Worm (Caenorhabditis elegans) whole organism, L2 larva: ENCODE measurements around the gene mboa-1.

Experiments
- C34F6.9 ChIP-seq: fragments of 150-350 bp; optimal IDR thresholded peaks from 2 replicates; lab custom pipeline; 2014; ENCODE audit warnings: missing biosample characterization, missing genetic modification characterization
- F13H6.1 ChIP-seq: sonication (generic microtip); optimal IDR thresholded peaks from 2 replicates; lab custom pipeline; 2016; ENCODE audit warnings: missing genetic modification characterization, missing compliant biosample characterization
- R02D3.7 ChIP-seq: fragments of 150-350 bp; optimal IDR thresholded peaks from 2 replicates; lab custom pipeline; 2014; ENCODE audit warnings: missing biosample characterization, missing genetic modification characterization
- Y55F3AM.14 ChIP-seq: fragments of 200-800 bp; sonication (Bioruptor generic); optimal IDR thresholded peaks from 2 replicates; lab custom pipeline; 2018; ENCODE audit warnings: mild to moderate bottlenecking, missing genetic modification characterization, missing compliant biosample characterization
- ZK546.5 ChIP-seq: sonication (generic microtip); optimal IDR thresholded peaks from 2 replicates; lab custom pipeline; 2017; ENCODE audit warnings: missing biosample characterization, missing genetic modification characterization
- alr-1 ChIP-seq: fragments of 150-350 bp; optimal IDR thresholded peaks from 2 replicates; lab custom pipeline; 2014; ENCODE audit warnings: missing biosample characterization, missing genetic modification characterization
- aly-2 ChIP-seq: fragments of 150-350 bp; optimal IDR thresholded peaks from 2 replicates; lab custom pipeline; 2014; ENCODE audit warnings: missing biosample characterization, missing genetic modification characterization
- ama-1 ChIP-seq: fragments of 150-350 bp; optimal IDR thresholded peaks from 2 replicates; lab custom pipeline; 2018; ENCODE audit warnings: inconsistent platforms
- blmp-1 ChIP-seq: sonication (generic microtip); optimal IDR thresholded peaks from 2 replicates; lab custom pipeline; 2017; ENCODE audit warnings: missing genetic modification characterization, mild to moderate bottlenecking, missing compliant biosample characterization, antibody characterized with exemption, moderate library complexity; ENCODE audit not compliant: insufficient read depth
- ceh-16 ChIP-seq: fragments of 150-350 bp; optimal IDR thresholded peaks from 2 replicates; lab custom pipeline; 2014; ENCODE audit warnings: missing biosample characterization, missing genetic modification characterization
- ceh-82 ChIP-seq: fragments of 150-350 bp; optimal IDR thresholded peaks from 2 replicates; lab custom pipeline; 2014; ENCODE audit warnings: missing biosample characterization, missing genetic modification characterization
- crh-2 ChIP-seq: sonication (generic microtip); optimal IDR thresholded peaks from 2 replicates; lab custom pipeline; 2017; ENCODE audit warnings: missing biosample characterization, missing genetic modification characterization
- elt-1 ChIP-seq: fragments of 150-350 bp; optimal IDR thresholded peaks from 2 replicates; lab custom pipeline; 2014; ENCODE audit warnings: missing biosample characterization, missing genetic modification characterization
- elt-3 ChIP-seq: sonication (generic microtip); optimal IDR thresholded peaks from 2 replicates; lab custom pipeline; 2017; ENCODE audit warnings: missing biosample characterization, missing genetic modification characterization
- gmeb-1 ChIP-seq: fragments of 150-350 bp; optimal IDR thresholded peaks from 2 replicates; lab custom pipeline; 2014; ENCODE audit warnings: missing biosample characterization, missing genetic modification characterization
- lin-11 ChIP-seq: fragments of 150-350 bp; sonication (generic microtip); optimal IDR thresholded peaks from 2 replicates; lab custom pipeline; 2014; ENCODE audit warnings: missing biosample characterization, missing genetic modification characterization, inconsistent platforms, mixed read lengths
- lin-39 ChIP-seq: fragments of 150-350 bp; optimal IDR thresholded peaks from 2 replicates; lab custom pipeline; 2014; ENCODE audit warnings: missing biosample characterization, missing genetic modification reagents, missing genetic modification characterization
- lsy-2 ChIP-seq, 2 experiments: fragments of 150-350 bp in 1 of 2; sonication (generic microtip) in 1 of 2; optimal IDR thresholded peaks; 2 replicates each; lab custom pipeline; 2014 to 2017; ENCODE audit warnings: missing biosample characterization in 2 of 2, missing genetic modification characterization in 2 of 2
- mab-5 ChIP-seq: fragments of 150-350 bp; optimal IDR thresholded peaks from 2 replicates; lab custom pipeline; 2014; ENCODE audit warnings: missing biosample characterization, missing genetic modification characterization
- mbf-1 ChIP-seq: sonication (generic microtip); optimal IDR thresholded peaks from 2 replicates; lab custom pipeline; 2017; ENCODE audit warnings: missing biosample characterization, missing genetic modification characterization
- mdl-1 ChIP-seq, 2 experiments: fragments of 150-350 bp in 1 of 2; sonication (generic microtip) in 1 of 2; optimal IDR thresholded peaks; 2 replicates each; lab custom pipeline; 2017; ENCODE audit warnings: missing biosample characterization in 2 of 2, missing genetic modification characterization in 2 of 2
- nhr-10 ChIP-seq: sonication (generic microtip); optimal IDR thresholded peaks from 2 replicates; lab custom pipeline; 2017; ENCODE audit warnings: missing biosample characterization, missing genetic modification characterization
- nhr-11 ChIP-seq: fragments of 150-350 bp; optimal IDR thresholded peaks from 2 replicates; lab custom pipeline; 2014; ENCODE audit warnings: missing biosample characterization, missing genetic modification characterization
- nhr-12 ChIP-seq: fragments of 150-350 bp; optimal IDR thresholded peaks from 2 replicates; lab custom pipeline; 2014; ENCODE audit warnings: missing biosample characterization, missing genetic modification characterization
- nhr-21 ChIP-seq: fragments of 150-350 bp; optimal IDR thresholded peaks from 2 replicates; lab custom pipeline; 2014; ENCODE audit warnings: missing biosample characterization, missing genetic modification characterization
- nhr-23 ChIP-seq: fragments of 150-350 bp; optimal IDR thresholded peaks from 2 replicates; lab custom pipeline; 2014; ENCODE audit warnings: missing biosample characterization, missing genetic modification reagents, missing genetic modification characterization
- nhr-237 ChIP-seq: fragments of 150-350 bp; optimal IDR thresholded peaks from 2 replicates; lab custom pipeline; 2014; ENCODE audit warnings: missing biosample characterization, missing genetic modification characterization
- nhr-25 ChIP-seq: fragments of 150-350 bp; sonication (generic microtip); optimal IDR thresholded peaks from 3 replicates; lab custom pipeline; 2014; ENCODE audit warnings: missing biosample characterization, missing genetic modification characterization
- nhr-6 ChIP-seq: fragments of 150-350 bp; optimal IDR thresholded peaks from 2 replicates; lab custom pipeline; 2014; ENCODE audit warnings: missing biosample characterization, missing genetic modification characterization
- nhr-77 ChIP-seq: fragments of 150-350 bp; optimal IDR thresholded peaks from 2 replicates; lab custom pipeline; 2014; ENCODE audit warnings: missing biosample characterization, missing genetic modification characterization
- peb-1 ChIP-seq: fragments of 150-350 bp; optimal IDR thresholded peaks from 2 replicates; lab custom pipeline; 2014; ENCODE audit warnings: missing biosample characterization, missing genetic modification characterization
- sem-4 ChIP-seq: fragments of 150-350 bp; optimal IDR thresholded peaks from 2 replicates; lab custom pipeline; 2014; ENCODE audit warnings: missing biosample characterization, missing genetic modification reagents, missing genetic modification characterization
- skn-1 ChIP-seq: sonication (generic microtip); optimal IDR thresholded peaks from 2 replicates; lab custom pipeline; 2017; ENCODE audit warnings: missing biosample characterization, missing genetic modification characterization
- sma-3 ChIP-seq: sonication (generic microtip); optimal IDR thresholded peaks from 2 replicates; lab custom pipeline; 2016; ENCODE audit warnings: missing genetic modification reagents, missing genetic modification characterization, missing compliant biosample characterization
- sma-9 ChIP-seq, 2 experiments: fragments of 150-350 bp in 1 of 2; sonication (generic microtip) in 1 of 2; optimal IDR thresholded peaks; 2 replicates each; lab custom pipeline; 2014 to 2016; ENCODE audit warnings: missing genetic modification characterization in 2 of 2, mild to moderate bottlenecking in 1 of 2, missing biosample characterization in 1 of 2, missing compliant biosample characterization in 1 of 2, missing genetic modification reagents in 1 of 2, moderate library complexity in 1 of 2
- snpc-4 ChIP-seq: fragments of 150-350 bp; optimal IDR thresholded peaks from 2 replicates; lab custom pipeline; 2014; ENCODE audit warnings: missing biosample characterization, missing genetic modification characterization
- unc-39 ChIP-seq: fragments of 150-350 bp; optimal IDR thresholded peaks from 2 replicates; lab custom pipeline; 2014; ENCODE audit warnings: missing biosample characterization, missing genetic modification characterization
- unc-55 ChIP-seq: fragments of 150-350 bp; sonication (generic microtip); optimal IDR thresholded peaks from 3 replicates; lab custom pipeline; 2014; ENCODE audit warnings: missing biosample characterization, missing genetic modification reagents, missing genetic modification characterization
- unc-62 ChIP-seq: fragments of 150-350 bp; optimal IDR thresholded peaks from 2 replicates; lab custom pipeline; 2014; ENCODE audit warnings: missing biosample characterization, missing genetic modification reagents, missing genetic modification characterization
- zag-1 ChIP-seq: fragments of 150-350 bp; optimal IDR thresholded peaks from 2 replicates; lab custom pipeline; 2014; ENCODE audit warnings: missing biosample characterization, missing genetic modification characterization
- ztf-1 ChIP-seq: fragments of 200-800 bp; sonication (Bioruptor generic); conservative IDR thresholded peaks from 2 replicates; pipeline ENCODE4 v1.3.6; 2022; ENCODE audit warnings: missing genetic modification characterization, missing compliant biosample characterization
- ztf-11 ChIP-seq: sonication (generic microtip); optimal IDR thresholded peaks from 2 replicates; lab custom pipeline; 2017; ENCODE audit warnings: missing biosample characterization, missing genetic modification characterization
- ztf-4 ChIP-seq: fragments of 150-350 bp; optimal IDR thresholded peaks from 2 replicates; lab custom pipeline; 2014; ENCODE audit warnings: missing biosample characterization, missing genetic modification characterization

mboa-1 gene

DNA sequence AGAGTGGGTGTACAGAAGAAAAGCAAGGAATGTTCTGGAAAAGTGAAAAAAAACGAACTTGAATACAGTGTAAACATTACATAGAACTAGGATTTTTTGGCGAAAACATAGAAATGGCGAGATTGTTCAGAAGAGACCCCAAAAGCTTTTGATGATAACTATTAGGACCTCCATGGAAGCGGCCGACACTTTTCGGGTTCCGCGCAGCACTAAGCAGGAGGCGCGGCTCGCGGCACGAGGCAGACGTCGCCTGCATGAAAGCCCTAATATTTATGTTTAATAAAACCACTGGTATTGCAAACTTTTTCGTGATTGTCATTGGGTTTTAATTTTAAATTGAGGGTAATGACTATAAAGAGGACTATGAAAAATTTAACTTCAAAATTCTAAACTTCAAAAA lies 32.7 kb upstream of the mboa-1 start:
- TF ChIP-seq skn-1 (tag; lab: Kevin White, UChicago), result no peak
- peak; percentile 64 for TF ChIP-seq snpc-4 (tag; lab: Kevin White, UChicago)
- no peak for TF ChIP-seq sma-9 (GFP tag; optimal IDR thresholded peaks at IDR 0.05; lab: Kevin White, UChicago)
- no peak for TF ChIP-seq sma-9 (tag; optimal IDR thresholded peaks at IDR 0.05; lab: Kevin White, UChicago)

DNA sequence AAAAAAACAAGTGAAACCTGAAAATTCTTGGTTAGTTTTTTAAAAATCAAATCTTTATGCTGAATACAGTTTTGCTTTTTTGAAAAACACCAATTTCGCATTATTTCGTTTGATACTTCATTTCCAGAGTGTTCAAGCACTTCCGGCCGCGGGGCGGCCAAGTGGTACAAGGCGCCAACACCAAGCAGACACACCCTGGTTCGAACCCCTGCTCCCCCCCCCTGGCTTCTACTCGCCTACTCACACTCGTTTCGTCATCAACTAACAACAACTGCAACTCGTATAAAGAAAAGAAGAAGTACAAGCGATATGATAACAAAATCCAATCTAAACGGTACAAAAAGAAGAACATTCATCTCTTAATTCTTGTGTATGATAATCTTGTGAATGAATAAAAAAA lies 27.8 kb upstream of the mboa-1 start:
- TF ChIP-seq peb-1, result no peak
- TF ChIP-seq sem-4 (tag; lab: Kevin White, UChicago), result no peak
- TF ChIP-seq sma-3 (GFP tag; lab: Kevin White, UChicago), result no peak
- no peak for TF ChIP-seq nhr-21 (tag; lab: Kevin White, UChicago)
- TF ChIP-seq ama-1 (lab: Kevin White, UChicago), result no peak
- no peak for TF ChIP-seq C34F6.9 (tag; lab: Kevin White, UChicago)

DNA sequence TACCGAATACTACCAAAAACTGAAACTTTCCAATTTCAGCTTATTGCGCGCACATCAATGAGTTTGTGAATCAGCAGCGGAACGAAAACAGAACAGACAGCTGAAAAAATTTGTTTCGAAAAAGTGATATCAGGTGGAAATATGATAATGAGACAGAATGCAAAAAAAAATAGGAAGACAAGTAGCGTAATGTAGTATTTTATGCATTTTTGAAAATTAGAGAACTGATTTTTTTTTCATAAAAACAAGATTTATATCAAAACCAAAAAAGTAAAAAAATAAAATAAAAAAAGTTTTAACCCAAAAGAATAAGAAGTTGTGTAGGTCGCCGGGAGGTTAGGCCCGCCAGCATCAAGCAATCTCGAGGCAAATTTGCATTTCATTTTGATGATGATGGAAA lies 24.1 kb upstream of the mboa-1 start, which contains the start of gene C09G1.4:
Gene C09G1.4 (minus strand): TSS at position 101 of the 400 bp plus-strand sequence.
- no peak for TF ChIP-seq elt-3 (tag; lab: Kevin White, UChicago)
- TF ChIP-seq F13H6.1 (tag; lab: Kevin White, UChicago), result no peak
- no peak for TF ChIP-seq snpc-4 (tag; lab: Kevin White, UChicago)
- no peak for TF ChIP-seq nhr-21 (tag; lab: Kevin White, UChicago)
- TF ChIP-seq sem-4 (tag; lab: Kevin White, UChicago), result no peak

DNA sequence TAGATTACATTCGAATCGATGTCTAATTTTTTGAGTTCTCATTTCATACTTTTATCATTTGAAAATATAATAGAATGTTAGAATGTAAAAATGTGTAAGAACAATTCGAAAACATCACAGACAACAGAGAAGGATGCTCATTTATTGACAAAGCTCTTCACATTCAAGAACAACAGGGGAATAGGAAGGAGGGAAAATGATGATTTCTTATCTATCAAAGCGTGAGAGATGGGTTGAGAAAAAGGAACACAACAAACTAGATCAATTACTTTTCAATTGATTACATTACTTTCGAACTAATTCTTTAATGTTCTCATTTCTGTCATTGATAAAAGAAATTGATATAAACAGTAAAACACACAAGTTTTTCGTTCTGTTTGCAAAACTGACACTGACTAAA lies 13.8 kb upstream of the mboa-1 start, which contains the start of the genes VB0395L.1 and nhx-1:
Gene VB0395L.1 (minus strand): TSS at position 186 of the 400 bp plus-strand sequence.
Gene nhx-1 (plus strand): TSS at position 326 of the 400 bp plus-strand sequence.
- TF ChIP-seq ceh-82 (tag; lab: Kevin White, UChicago), result no peak

DNA sequence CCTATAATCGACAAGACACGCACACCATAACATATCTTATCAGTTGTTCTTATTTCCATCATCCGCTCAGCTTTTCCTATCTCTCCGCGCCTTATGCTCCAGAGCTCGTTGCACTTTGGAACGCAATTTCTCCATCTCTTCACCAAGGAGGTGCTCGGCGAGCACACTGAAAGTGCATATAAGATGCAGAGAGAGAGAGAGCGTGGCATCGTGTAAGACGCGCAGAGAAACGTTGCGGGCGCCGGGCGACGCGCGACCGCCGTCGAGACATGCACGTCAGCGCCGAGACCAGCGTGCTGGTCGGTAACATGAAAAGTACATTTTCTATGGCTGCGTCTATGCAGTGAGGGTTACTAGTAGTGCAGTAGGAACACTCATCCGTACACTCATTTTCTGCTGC lies 6.0 kb upstream of the mboa-1 start:
- TF ChIP-seq lin-11 (tag; lab: Kevin White, UChicago) (peak; percentile 75), gmeb-1 (tag; lab: Kevin White, UChicago) (no peak), nhr-237 (tag; lab: Kevin White, UChicago) (no peak), lin-39 (tag; lab: Kevin White, UChicago) (no peak), nhr-6 (tag; lab: Kevin White, UChicago) (peak; percentile 47), zag-1 (tag; lab: Kevin White, UChicago) (peak; percentile 84), nhr-25 (tag; lab: Kevin White, UChicago) (no peak), sma-9 (GFP tag; optimal IDR thresholded peaks at IDR 0.05; lab: Kevin White, UChicago) (peak; percentile 87), sma-9 (tag; optimal IDR thresholded peaks at IDR 0.05; lab: Kevin White, UChicago) (no peak), nhr-11 (tag; lab: Kevin White, UChicago) (no peak), nhr-77 (tag; lab: Kevin White, UChicago) (no peak), ztf-1 (GFP tag; lab: Robert Waterston, UW) (no peak), sma-3 (GFP tag; lab: Kevin White, UChicago) (peak; percentile 71), ama-1 (lab: Kevin White, UChicago) (no peak), R02D3.7 (tag; lab: Kevin White, UChicago) (no peak), ceh-82 (tag; lab: Kevin White, UChicago) (peak; percentile 43), ztf-11 (tag; lab: Kevin White, UChicago) (no peak), aly-2 (tag; lab: Kevin White, UChicago) (no peak), nhr-10 (tag; lab: Kevin White, UChicago) (no peak), F13H6.1 (tag; lab: Kevin White, UChicago) (peak; percentile 91), ceh-16 (tag; lab: Kevin White, UChicago) (no peak), elt-3 (tag; lab: Kevin White, UChicago) (no peak), C34F6.9 (tag; lab: Kevin White, UChicago) (peak; percentile 60), sem-4 (tag; lab: Kevin White, UChicago) (peak; percentile 79), nhr-12 (tag; lab: Kevin White, UChicago) (no peak), Y55F3AM.14 (GFP tag; lab: Kevin White, UChicago) (peak; percentile 52), mdl-1 (tag; optimal IDR thresholded peaks at IDR 0.05; lab: Kevin White, UChicago) (peak; percentile 85 to 91), elt-1 (tag; lab: Kevin White, UChicago) (no peak), mab-5 (tag; lab: Kevin White, UChicago) (no peak), peb-1 (no peak), nhr-23 (tag; lab: Kevin White, UChicago) (no peak), snpc-4 (tag; lab: Kevin White, UChicago) (peak; percentile 89), crh-2 (peak; percentile 81), unc-39 (tag; lab: Kevin White, UChicago) (no peak), unc-62 (no peak), ztf-4 (tag; lab: Kevin White, UChicago) (no peak), mbf-1 (tag; lab: Kevin White, UChicago) (no peak), ZK546.5 (tag; lab: Kevin White, UChicago) (no peak), alr-1 (no peak), lsy-2 (tag; optimal IDR thresholded peaks at IDR 0.05; lab: Kevin White, UChicago) (peak in 1 of 2 experiments; percentile 78), blmp-1 (peak; percentile 23), skn-1 (tag; lab: Kevin White, UChicago) (peak; percentile 1), unc-55 (GFP tag; lab: Kevin White, UChicago) (peak; percentile 69)
